Worm (Caenorhabditis elegans) whole organism, L3 larva: Measurements from ENCODE around the gene dohh-1.

Source experiments
- aly-2 ChIP-seq: fragments of 150-350 bp; optimal IDR thresholded peaks from 2 replicates; lab custom pipeline; 2014; ENCODE audit warnings: missing biosample characterization, missing genetic modification characterization
- ama-1 ChIP-seq: fragments of 150-350 bp; optimal IDR thresholded peaks from 2 replicates; lab custom pipeline; 2018
- ceh-82 ChIP-seq: fragments of 150-350 bp; optimal IDR thresholded peaks from 2 replicates; lab custom pipeline; 2014; ENCODE audit warnings: missing biosample characterization, missing genetic modification characterization
- ceh-9 ChIP-seq: sonication (generic microtip); optimal IDR thresholded peaks from 2 replicates; lab custom pipeline; 2018; ENCODE audit warnings: missing biosample characterization, missing genetic modification characterization
- elt-1 ChIP-seq: fragments of 150-350 bp; optimal IDR thresholded peaks from 2 replicates; lab custom pipeline; 2014; ENCODE audit warnings: missing biosample characterization, missing genetic modification characterization
- jun-1 ChIP-seq: fragments of 150-350 bp; optimal IDR thresholded peaks from 2 replicates; lab custom pipeline; 2014; ENCODE audit warnings: missing biosample characterization, missing genetic modification reagents, missing genetic modification characterization
- lin-39 ChIP-seq: fragments of 150-350 bp; optimal IDR thresholded peaks from 2 replicates; lab custom pipeline; 2018; ENCODE audit warnings: missing biosample characterization, missing genetic modification reagents, missing genetic modification characterization
- nhr-12 ChIP-seq: fragments of 150-350 bp; optimal IDR thresholded peaks from 2 replicates; lab custom pipeline; 2014; ENCODE audit warnings: missing biosample characterization, missing genetic modification characterization
- nhr-28 ChIP-seq: fragments of 150-350 bp; optimal IDR thresholded peaks from 2 replicates; lab custom pipeline; 2014; ENCODE audit warnings: missing biosample characterization, missing genetic modification characterization
- nhr-77 ChIP-seq: fragments of 150-350 bp; optimal IDR thresholded peaks from 2 replicates; lab custom pipeline; 2014; ENCODE audit warnings: missing biosample characterization, missing genetic modification characterization
- unc-62 ChIP-seq: fragments of 150-350 bp; sonication (generic microtip); optimal IDR thresholded peaks from 4 replicates; lab custom pipeline; 2014; ENCODE audit warnings: missing biosample characterization, missing genetic modification reagents, missing genetic modification characterization
- ztf-11 ChIP-seq: fragments of 150-350 bp; optimal IDR thresholded peaks from 2 replicates; lab custom pipeline; 2014; ENCODE audit warnings: missing biosample characterization, missing genetic modification characterization
- ztf-4 ChIP-seq: fragments of 150-350 bp; optimal IDR thresholded peaks from 2 replicates; lab custom pipeline; 2014; ENCODE audit warnings: missing biosample characterization, missing genetic modification characterization

ce11 chrII:10546784-10547087 lies 33.0 kb upstream of the dohh-1 start:
- TF ChIP-seq ztf-4 (tag; lab: Kevin White, UChicago) (peak; percentile 36), ceh-9 (no peak), ztf-11 (tag; lab: Kevin White, UChicago) (no peak), aly-2 (tag; lab: Kevin White, UChicago) (no peak), unc-62 (GFP tag; lab: Kevin White, UChicago) (no peak), lin-39 (peak; percentile 14), ceh-82 (tag; lab: Kevin White, UChicago) (no peak), nhr-12 (tag; lab: Kevin White, UChicago) (no peak), nhr-77 (tag; lab: Kevin White, UChicago) (no peak), elt-1 (tag; lab: Kevin White, UChicago) (no peak), ama-1 (lab: Kevin White, UChicago) (no peak), jun-1 (tag; lab: Kevin White, UChicago) (no peak), nhr-28 (tag; lab: Kevin White, UChicago) (no peak)
